Fruit fly (Drosophila melanogaster) Kc167 (cell line): Measurements from ENCODE around the gene CG32106.

Source experiments
- Myc ChIP-seq: fragments of >200 bp; optimal IDR thresholded peaks from 2 replicates; lab custom pipeline; 2017; ENCODE audit warnings: missing external identifiers
- Sin3A ChIP-seq: fragments of >200 bp; optimal IDR thresholded peaks from 2 replicates; lab custom pipeline; 2018; ENCODE audit warnings: missing external identifiers
- h ChIP-seq: fragments of >200 bp; optimal IDR thresholded peaks from 3 replicates; lab custom pipeline; 2018; ENCODE audit warnings: missing external identifiers
- insv ChIP-seq: fragments of >200 bp; optimal IDR thresholded peaks from 3 replicates; lab custom pipeline; 2018; ENCODE audit warnings: missing external identifiers
- psq ChIP-seq: fragments of >200 bp; optimal IDR thresholded peaks from 2 replicates; lab custom pipeline; 2017; ENCODE audit warnings: missing external identifiers
- ttk ChIP-seq: sonication (Bioruptor generic); optimal IDR thresholded peaks from 2 replicates; lab custom pipeline; 2017; ENCODE audit warnings: missing external identifiers

The CG32106 gene

DNA sequence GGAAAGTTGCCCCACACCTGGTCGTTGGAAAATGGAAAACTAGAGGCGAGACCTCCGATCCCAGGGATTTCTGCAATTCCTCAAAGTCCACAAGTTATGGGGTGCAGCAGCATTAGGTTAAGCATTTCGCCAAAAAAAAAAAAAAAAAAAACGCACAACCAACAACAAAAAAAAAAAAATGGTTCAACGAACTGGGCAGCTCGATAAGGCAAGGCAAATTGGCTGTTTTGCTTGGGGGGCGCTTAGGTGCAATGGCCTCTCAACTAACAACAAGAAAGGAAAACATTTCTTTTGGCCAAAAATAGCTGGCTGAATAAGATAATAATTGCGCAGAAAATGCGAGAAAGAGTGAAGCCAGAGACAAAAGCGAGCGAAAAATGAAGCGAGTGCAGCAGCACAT, 21.7 kb upstream of the CG32106 start:
- TF ChIP-seq psq (no peak), h (no peak), ttk (no peak)

DNA sequence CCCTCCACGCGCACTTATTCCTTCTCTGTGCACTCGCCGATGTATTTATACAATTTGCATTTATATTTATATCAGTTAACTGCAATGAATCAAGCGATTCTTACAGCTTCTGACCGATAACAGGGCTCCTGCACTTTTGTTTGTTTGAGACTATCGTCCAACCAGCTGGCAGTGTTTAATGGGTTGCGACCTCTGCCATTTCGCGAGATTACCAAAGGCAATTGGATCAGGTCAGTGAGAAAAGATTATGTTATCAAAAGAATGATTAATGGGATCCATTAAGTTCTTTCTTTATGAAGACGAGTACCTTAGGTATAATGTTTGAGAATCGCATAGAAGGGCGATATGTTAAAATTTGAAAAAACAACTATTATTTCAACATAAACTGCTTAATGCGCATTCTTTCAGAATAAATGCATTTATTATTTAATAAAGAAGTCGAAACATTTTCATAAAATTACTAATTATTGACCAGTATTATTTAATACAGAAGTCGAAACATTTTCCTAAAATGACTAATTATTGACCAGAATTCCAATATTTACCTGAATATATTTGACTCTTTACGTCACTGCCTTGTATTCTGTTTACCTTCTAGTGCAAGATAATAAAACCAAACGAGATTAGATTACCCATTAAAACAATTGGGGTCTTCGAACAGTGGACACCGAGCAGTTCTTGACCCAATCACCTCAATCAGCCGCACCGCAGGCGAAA, 21.1 kb upstream of the CG32106 start:
- TF ChIP-seq insv: no peak
- no peak for TF ChIP-seq Sin3A (lab: Kevin White, UChicago)
- no peak for TF ChIP-seq psq
- TF ChIP-seq ttk: no peak
- no peak for TF ChIP-seq h
- TF ChIP-seq Myc (lab: Kevin White, UChicago): no peak

DNA sequence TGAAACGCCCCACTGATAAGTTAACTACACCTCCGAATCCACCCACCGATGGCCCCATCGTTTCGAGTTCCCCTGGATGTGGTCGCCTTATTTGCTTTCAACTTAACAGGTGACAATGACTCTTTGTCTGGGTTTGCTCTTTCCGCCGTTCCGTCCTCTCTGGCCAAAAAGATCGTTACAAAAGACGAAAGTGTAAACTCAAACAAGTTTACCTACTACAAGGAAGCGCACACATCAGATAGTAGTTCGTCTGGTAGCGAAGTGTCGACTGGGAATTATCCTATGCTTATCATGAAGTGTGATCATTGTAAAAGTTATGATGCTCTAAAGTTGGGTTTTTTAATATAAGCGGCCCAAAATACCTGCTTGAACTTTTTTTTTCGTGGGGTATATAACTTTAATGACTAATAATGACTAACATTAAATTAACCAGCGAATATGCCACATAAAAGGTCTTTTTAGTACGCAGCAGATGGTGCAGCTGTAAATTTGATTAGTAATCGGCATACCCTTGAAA, 20.3 kb upstream of the CG32106 start:
- no peak for TF ChIP-seq psq
- no peak for TF ChIP-seq ttk
- TF ChIP-seq Myc (lab: Kevin White, UChicago): no peak
- no peak for TF ChIP-seq insv
- TF ChIP-seq h: no peak
- TF ChIP-seq Sin3A (lab: Kevin White, UChicago): no peak

DNA sequence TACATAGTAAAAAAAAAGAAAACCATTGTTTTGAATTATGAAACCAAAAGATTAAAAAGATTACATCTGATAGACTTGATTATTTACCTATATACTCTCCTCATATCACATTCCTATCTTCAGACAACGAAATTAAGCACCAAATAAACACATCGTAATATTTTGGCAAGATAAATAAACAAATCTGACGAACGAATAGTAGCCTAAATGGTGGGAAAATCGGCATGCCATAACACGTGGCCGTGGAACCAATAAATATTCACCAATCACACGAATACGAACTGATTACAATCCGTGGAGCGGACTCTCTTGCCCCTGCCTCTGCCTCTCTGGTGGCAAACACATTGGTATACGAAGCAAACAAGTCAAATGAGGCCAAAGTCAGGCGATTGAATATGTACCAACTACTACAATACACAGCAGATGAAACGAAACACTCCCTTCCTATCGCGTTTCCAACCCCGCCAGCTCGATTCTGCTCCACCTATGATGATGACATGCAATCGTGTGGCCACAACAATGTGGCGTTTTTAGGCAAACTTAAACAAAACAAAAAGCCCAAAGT, 17.6 kb upstream of the CG32106 start:
- no peak for TF ChIP-seq ttk
- TF ChIP-seq h: no peak
- TF ChIP-seq psq: no peak
- no peak for TF ChIP-seq Sin3A (lab: Kevin White, UChicago)
- TF ChIP-seq Myc (lab: Kevin White, UChicago): no peak
- TF ChIP-seq insv: no peak

DNA sequence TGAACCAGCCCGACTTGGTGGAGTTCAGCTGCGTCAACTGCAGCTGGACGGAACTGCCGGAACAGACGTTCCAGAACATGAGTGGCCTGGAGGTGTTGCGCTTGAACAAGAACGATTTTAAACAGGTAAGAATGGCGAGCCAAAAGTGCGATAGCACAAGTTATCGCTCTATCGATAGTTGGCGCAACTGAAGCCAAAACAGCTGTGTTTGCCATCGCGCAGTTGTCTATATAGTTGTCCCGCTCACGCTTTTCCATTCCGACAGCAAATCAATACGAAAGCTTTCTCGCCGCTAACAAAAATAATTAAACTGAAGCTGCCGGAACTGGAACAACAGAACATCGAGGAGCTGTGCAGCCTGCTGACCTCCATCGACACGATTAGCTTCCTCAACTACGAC, 16.0 kb upstream of the CG32106 start:
- TF ChIP-seq psq: no peak
- TF ChIP-seq Myc (lab: Kevin White, UChicago): no peak
- no peak for TF ChIP-seq Sin3A (lab: Kevin White, UChicago)
- TF ChIP-seq insv: no peak
- TF ChIP-seq h: no peak
- no peak for TF ChIP-seq ttk

DNA sequence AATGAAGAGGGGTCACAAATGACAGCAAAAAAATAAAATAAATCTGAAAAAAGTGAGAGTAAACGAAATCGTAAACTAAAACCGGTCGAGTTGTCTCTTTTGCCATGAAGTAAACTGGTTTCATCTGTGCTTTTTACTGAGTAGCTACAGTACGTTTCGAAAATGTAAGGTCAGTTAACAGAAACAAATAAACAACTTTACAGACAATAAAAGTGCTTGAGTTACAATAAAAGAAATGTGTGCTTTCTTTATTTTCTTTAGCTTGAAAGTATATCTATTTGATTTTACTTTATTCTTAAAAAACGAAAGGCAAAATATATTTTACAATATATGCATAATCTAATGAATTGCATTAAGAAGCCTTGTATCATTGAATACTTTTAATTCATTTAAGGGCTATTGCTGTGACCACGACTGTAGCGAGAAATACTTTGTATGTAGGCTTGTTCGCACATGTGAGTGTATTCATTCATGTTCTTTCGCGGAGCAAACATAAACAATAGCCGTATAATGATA, 14.5 kb upstream of the CG32106 start:
- TF ChIP-seq Myc (lab: Kevin White, UChicago) (no peak), insv (no peak), Sin3A (lab: Kevin White, UChicago) (no peak), ttk (no peak), h (no peak), psq (no peak)

DNA sequence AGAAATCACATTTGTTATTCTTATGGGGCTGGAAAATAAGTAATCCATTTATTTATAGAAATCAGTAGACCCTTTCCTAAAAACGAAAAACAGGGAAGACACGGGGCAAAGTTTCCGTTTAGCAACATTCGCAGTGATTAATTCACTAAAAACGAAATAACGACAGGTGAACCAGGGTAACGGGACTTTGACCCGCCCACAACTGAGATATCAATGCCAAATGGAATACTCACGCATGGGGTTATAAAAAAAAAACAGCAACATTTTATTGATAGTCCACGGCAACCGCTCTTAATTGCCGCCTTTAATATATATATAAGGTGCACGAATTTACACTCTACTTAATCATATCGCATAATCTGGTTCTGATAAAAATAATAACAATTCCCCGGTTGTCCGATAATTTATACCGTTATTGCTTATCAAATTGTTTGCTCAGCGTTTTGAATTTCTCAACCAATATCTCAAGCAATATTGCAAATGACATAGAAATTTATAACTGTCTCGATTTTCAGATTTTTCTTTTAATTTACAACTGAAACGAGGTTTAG, 13.2 kb upstream of the CG32106 start:
- TF ChIP-seq psq (no peak), Myc (lab: Kevin White, UChicago) (no peak), ttk (no peak), insv (no peak), h (no peak), Sin3A (lab: Kevin White, UChicago) (no peak)

DNA sequence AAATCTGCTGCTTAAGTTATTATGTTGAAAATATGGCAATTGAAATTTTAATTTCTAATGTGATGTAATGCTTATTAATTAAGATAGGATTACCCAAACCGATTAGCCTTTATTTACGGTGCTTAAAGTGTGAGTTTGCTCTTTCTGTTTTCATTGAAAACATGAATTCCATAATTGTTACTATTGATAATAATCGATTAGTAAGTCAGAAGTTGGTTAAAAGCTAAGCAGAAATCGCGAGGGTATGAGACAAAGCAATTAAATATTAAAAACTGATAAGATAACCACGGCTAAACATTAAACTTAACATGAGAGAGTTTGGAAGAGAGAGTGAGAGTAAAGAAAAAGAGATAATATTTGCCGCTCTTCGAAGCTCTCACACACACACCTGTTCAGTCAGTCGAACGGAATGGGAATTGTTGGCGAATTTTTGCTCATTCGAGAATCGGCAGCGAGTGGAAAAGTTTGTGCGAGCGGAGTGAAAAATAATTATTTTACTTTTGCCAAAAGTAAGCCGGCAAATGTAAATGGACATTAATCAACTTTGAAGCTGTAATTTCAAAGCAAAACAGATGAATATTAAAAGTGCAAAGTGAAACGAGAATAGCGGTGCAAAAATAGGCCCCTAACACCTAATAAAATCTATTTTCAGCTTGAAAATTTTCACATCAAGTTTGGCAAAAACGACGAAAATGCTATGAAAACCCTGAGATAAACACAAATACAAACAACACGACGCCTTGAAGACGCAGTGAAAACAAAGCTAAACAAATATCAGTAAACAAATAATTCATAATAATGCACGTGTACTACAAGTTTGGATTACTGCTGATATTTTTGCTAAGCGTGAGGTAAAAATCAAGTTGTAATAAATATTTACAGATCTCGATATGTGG, 12.5 kb upstream of the CG32106 start:
- TF ChIP-seq psq (no peak), ttk (no peak), Sin3A (lab: Kevin White, UChicago) (no peak), insv (no peak), Myc (lab: Kevin White, UChicago) (no peak), h (no peak)

DNA sequence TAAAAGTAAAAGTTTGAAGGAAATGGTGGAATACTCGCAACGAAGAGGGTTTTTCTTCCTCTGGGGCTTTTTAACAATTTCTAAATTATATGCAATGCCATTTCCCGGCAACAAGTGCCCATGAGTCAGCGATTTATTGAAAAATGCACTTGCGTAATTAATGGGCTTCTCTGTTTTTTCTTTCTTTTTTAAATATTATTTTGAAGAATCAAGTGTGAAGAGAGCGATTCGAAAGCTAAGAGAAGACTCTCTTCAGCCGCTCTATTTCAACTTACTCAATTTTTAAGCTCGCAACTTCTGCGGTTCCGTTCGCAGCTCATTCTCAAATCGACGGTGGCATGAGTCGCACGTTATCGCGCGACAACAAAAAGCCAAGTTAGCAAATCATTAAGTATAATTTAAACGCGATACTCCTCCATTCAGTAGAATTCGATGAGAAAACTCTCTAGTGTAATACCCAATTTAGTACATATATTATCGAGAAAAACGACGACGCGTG, 11.4 kb upstream of the CG32106 start, which contains the start of gene CG42709:
CG42709 (plus strand) TSS at position 318 of the 499 bp plus-strand sequence.
- TF ChIP-seq Sin3A (lab: Kevin White, UChicago) (no peak), psq (no peak), insv (no peak), Myc (lab: Kevin White, UChicago) (no peak), h (no peak)

DNA sequence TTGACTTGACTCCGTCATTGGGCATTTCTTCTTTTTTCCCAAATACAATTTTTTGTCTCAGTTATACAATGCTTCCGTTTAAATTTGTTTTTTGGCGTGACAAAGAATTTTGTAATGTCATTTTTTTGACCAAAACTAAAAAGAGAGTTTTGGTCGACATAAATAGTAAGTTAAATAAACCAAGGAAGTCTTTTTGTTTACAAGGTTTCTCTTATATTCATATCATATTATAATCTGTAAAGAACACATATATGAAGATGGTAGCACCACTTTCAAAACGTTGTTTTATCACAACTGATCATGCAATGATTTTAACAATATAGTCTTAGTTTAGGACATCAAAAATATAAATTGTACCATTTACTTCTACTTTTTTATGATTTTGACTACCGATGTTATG, 2.5 kb upstream of the CG32106 start, which contains the start of the genes CG10969 and CG17666:
CG10969 (minus strand) TSS at position 101 of the 400 bp plus-strand sequence.
CG17666 (plus strand) TSS at position 329 of the 400 bp plus-strand sequence.
- no peak for TF ChIP-seq h
- TF ChIP-seq Sin3A (lab: Kevin White, UChicago): no peak
- no peak for TF ChIP-seq insv
- TF ChIP-seq psq: no peak

DNA sequence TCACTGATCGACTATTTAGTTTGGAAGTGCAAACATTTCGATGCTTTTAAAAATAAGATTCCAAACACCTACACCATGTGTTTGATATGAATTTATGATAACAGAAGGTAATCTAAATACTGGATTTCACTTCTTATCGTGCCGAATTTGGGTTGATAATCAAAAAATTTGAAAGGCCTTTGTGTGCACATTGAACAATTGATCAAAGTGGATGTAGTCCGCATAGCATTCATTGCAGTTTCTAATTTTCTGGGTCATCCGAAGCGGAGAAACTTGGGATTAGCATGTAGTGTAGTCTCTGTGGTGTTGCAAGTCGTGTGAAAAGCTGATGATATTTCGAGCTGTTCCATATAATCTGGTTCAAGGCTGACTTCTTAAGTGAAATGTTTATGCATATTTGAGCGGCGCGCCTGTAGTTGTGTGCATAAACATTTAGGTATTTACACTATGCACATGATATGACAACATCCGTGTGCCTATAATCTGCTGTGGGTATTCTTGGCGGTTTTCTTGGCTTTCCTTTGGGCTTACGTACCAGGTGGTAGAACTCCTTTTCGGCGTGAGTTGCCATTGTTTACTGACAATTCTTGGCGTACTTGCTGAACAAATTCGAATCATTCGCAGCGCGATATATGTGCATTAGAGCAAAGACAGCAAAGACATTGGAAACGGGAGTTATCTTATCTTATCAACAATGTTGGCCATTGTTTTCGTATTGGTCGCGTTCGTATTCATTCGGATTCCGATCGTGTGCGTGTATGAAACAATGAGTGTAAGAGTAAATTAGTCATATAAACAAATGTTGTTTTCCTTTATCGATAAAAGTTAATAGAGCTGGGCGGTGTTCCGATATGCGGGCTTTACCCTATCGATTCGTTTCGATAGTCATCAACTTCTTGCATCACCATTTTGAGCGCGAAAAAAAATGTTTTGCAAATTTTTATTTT, 5.5 kb downstream of the CG32106 start, which contains the start of gene Hip1:
Hip1 (minus strand) TSS at position 834 of the 947 bp plus-strand sequence.
- TF ChIP-seq ttk (no peak), insv (no peak), h (no peak), psq (no peak), Myc (lab: Kevin White, UChicago) (no peak), Sin3A (lab: Kevin White, UChicago) (no peak)
